Worm (Caenorhabditis elegans): Measurements from ENCODE around the gene F07C4.6.

- TF ChIP-seq tbx-2 (tag; optimal IDR thresholded peaks at IDR 0.05) (no peak), pha-4 (tag; optimal IDR thresholded peaks at IDR 0.05) (no peak), skn-1 (tag; optimal IDR thresholded peaks at IDR 0.05) (no peak), nhr-11 (tag; optimal IDR thresholded peaks at IDR 0.05) (no peak), nhr-12 (tag; optimal IDR thresholded peaks at IDR 0.05) (no peak), egl-27 (tag; optimal IDR thresholded peaks at IDR 0.05) (no peak), ceh-28 (tag; optimal IDR thresholded peaks at IDR 0.05) (no peak)
These were observed 49.3 kb downstream of the F07C4.6 start, which contains the start of gene C12D5.3 for ce11 chrV:7675904-7676303.

All from whole organism, L3 larva.